Worm (Caenorhabditis elegans) whole organism, midembryonic: ENCODE data around the gene F58D2.3.

Source experiments
- cog-1 ChIP-seq: sonication (generic microtip); optimal IDR thresholded peaks from 2 replicates; lab custom pipeline; 2016; ENCODE audit warnings: missing genetic modification characterization, missing compliant biosample characterization
- flt-1 ChIP-seq: fragments of 200-800 bp; sonication (Bioruptor generic); IDR thresholded peaks from 2 replicates; pipeline ENCODE4 v1.3.6; 2022; ENCODE audit warnings: missing genetic modification characterization, missing compliant biosample characterization

DNA sequence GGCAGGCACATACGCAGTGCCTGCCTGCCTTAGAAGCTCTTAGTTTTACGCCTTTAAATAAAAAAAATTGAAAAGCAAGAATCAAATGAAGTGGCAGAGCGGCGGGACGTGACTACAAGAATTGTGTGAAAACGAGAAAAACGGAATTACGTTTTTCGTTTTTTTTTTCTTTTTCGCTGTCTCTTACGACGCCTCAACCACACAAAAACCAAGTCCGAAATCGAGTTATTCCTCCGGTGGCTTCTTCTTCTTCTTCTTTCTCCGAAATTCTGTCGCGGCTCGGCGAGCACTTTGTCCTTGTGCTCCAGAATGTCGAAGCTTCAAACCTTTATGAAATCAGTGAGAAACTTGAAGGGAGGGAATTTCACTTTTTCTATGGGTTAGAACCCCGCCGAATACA, 40.0 kb upstream of the F58D2.3 start:
- TF ChIP-seq flt-1 (GFP tag; lab: Robert Waterston, UW) (no peak), cog-1 (tag; lab: Kevin White, UChicago) (no peak)
